Worm (Caenorhabditis elegans) whole organism, L2 larva: Measurements from ENCODE around the gene C17H11.4.

Experiments used
- F13H6.1 ChIP-seq: sonication (generic microtip); optimal IDR thresholded peaks from 2 replicates; lab custom pipeline; 2016; ENCODE audit warnings: missing genetic modification characterization, missing compliant biosample characterization
- blmp-1 ChIP-seq: sonication (generic microtip); optimal IDR thresholded peaks from 2 replicates; lab custom pipeline; 2017; ENCODE audit warnings: missing genetic modification characterization, mild to moderate bottlenecking, missing compliant biosample characterization, antibody characterized with exemption, moderate library complexity; ENCODE audit not compliant: insufficient read depth
- egl-27 ChIP-seq: sonication (generic microtip); optimal IDR thresholded peaks from 3 replicates; lab custom pipeline; 2017; ENCODE audit warnings: missing biosample characterization, missing genetic modification reagents, missing genetic modification characterization
- lin-13 ChIP-seq: fragments of 150-350 bp; optimal IDR thresholded peaks from 2 replicates; lab custom pipeline; 2014; ENCODE audit warnings: missing biosample characterization, missing genetic modification reagents, missing genetic modification characterization
- nhr-12 ChIP-seq: fragments of 150-350 bp; optimal IDR thresholded peaks from 2 replicates; lab custom pipeline; 2014; ENCODE audit warnings: missing biosample characterization, missing genetic modification characterization
- nhr-23 ChIP-seq: fragments of 150-350 bp; optimal IDR thresholded peaks from 2 replicates; lab custom pipeline; 2014; ENCODE audit warnings: missing biosample characterization, missing genetic modification reagents, missing genetic modification characterization
- nhr-237 ChIP-seq: fragments of 150-350 bp; optimal IDR thresholded peaks from 2 replicates; lab custom pipeline; 2014; ENCODE audit warnings: missing biosample characterization, missing genetic modification characterization
- skn-1 ChIP-seq: sonication (generic microtip); optimal IDR thresholded peaks from 2 replicates; lab custom pipeline; 2017; ENCODE audit warnings: missing biosample characterization, missing genetic modification characterization
- snpc-4 ChIP-seq: fragments of 150-350 bp; optimal IDR thresholded peaks from 2 replicates; lab custom pipeline; 2014; ENCODE audit warnings: missing biosample characterization, missing genetic modification characterization
- unc-39 ChIP-seq: fragments of 150-350 bp; optimal IDR thresholded peaks from 2 replicates; lab custom pipeline; 2014; ENCODE audit warnings: missing biosample characterization, missing genetic modification characterization
- unc-62 ChIP-seq: fragments of 150-350 bp; optimal IDR thresholded peaks from 2 replicates; lab custom pipeline; 2014; ENCODE audit warnings: missing biosample characterization, missing genetic modification reagents, missing genetic modification characterization
- zag-1 ChIP-seq: fragments of 150-350 bp; optimal IDR thresholded peaks from 2 replicates; lab custom pipeline; 2014; ENCODE audit warnings: missing biosample characterization, missing genetic modification characterization

DNA sequence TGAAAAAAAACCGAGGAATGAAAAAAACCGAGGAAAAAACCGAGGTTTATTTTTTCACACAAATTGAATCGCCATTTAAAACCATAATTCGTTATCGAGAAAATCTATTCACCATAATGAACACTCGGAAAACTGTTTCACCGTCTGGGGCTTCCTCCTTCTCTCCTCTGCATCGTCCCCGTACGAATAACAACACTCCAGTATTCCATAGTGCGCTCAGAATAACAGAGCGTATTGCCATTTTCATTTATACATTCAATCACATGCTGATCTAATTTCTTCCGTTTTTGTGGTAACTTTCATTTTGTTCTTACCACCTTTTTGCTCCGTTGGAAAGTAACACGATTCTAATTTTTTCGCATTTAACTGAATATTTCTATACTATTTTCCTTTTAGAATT lies 11.9 kb downstream of the C17H11.4 start, which contains the start of gene C17H11.2:
- no peak for TF ChIP-seq nhr-237 (tag; lab: Kevin White, UChicago)
- no peak for TF ChIP-seq skn-1 (tag; lab: Kevin White, UChicago)
- TF ChIP-seq zag-1 (tag; lab: Kevin White, UChicago), result no peak
- TF ChIP-seq F13H6.1 (tag; lab: Kevin White, UChicago), result no peak
- no peak for TF ChIP-seq nhr-23
- no peak for TF ChIP-seq blmp-1 (tag; lab: Kevin White, UChicago)
- TF ChIP-seq lin-13 (GFP tag; lab: Kevin White, UChicago), result no peak
- TF ChIP-seq unc-39 (tag; lab: Kevin White, UChicago), result no peak
- no peak for TF ChIP-seq unc-62 (GFP tag; lab: Kevin White, UChicago)
- no peak for TF ChIP-seq nhr-12 (tag; lab: Kevin White, UChicago)
- no peak for TF ChIP-seq snpc-4 (tag; lab: Kevin White, UChicago)
- TF ChIP-seq egl-27 (tag; lab: Kevin White, UChicago), result no peak
